Fruit fly (Drosophila melanogaster): ENCODE measurements around the gene Ugt35B1.

Ugt35B1 gene

DNA sequence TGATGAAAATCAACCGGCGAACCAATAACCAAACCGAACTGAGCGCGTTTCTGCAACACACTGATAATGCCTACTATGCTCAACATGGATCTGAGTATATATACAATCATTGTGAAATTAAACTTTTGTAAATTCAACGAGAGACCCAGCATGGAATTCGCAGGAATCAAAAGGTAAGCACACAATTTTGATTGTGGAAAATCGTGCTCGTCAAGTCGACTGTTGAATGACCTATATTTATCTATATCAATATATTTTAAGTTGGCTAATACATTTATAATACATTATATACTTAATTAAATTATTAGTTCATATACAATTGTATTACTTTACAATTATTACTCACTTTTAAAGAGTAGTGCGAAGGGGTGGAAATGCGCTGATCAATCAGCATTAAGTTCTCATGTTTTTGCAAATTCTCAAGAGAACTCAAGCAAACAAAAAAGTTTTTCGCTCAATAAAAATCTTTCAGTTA is 16.2 kb downstream of the Ugt35B1 start, which contains the start of gene Ugt302K1 (continued):
- TF ChIP-seq Vsx1 (GFP tag; optimal IDR thresholded peaks at IDR 0.05) (no peak), CG12391 (tag; optimal IDR thresholded peaks at IDR 0.05) (no peak), al (GFP tag; IDR thresholded peaks at IDR 0.05) (peak; percentile 56; the same call in 1 of the 2 replicates), Ada2b (GFP tag; IDR thresholded peaks at IDR 0.05) (peak; percentile 38; the same call in 1 of the 2 replicates), ftz-f1 (GFP tag; optimal IDR thresholded peaks at IDR 0.05) (no peak), lbe (GFP tag; optimal IDR thresholded peaks at IDR 0.05) (peak; percentile 58), pb (GFP tag; optimal IDR thresholded peaks at IDR 0.05) (no peak), CG15269 (tag; optimal IDR thresholded peaks at IDR 0.05) (no peak), Taf1 (GFP tag; IDR thresholded peaks at IDR 0.05) (peak; percentile 32; the same call in 1 of the 2 replicates), CG12659 (GFP tag; optimal IDR thresholded peaks at IDR 0.05) (no peak), CG11093 (GFP tag; IDR thresholded peaks at IDR 0.05) (no peak), Ets65A (GFP tag) (no peak), Atf3 (GFP tag; optimal IDR thresholded peaks at IDR 0.05) (no peak), so (GFP tag; IDR thresholded peaks at IDR 0.05) (no peak), CG10267 (tag; optimal IDR thresholded peaks at IDR 0.05) (no peak), chif (GFP tag; optimal IDR thresholded peaks at IDR 0.05) (no peak), vfl (GFP tag; optimal IDR thresholded peaks at IDR 0.05) (no peak), ems (GFP tag; optimal IDR thresholded peaks at IDR 0.05) (no peak), Hr39 (optimal IDR thresholded peaks at IDR 0.05) (no peak), CG8944 (GFP tag; optimal IDR thresholded peaks at IDR 0.05) (no peak), CG14710 (tag; optimal IDR thresholded peaks at IDR 0.05) (no peak), Rfx (GFP tag; IDR thresholded peaks at IDR 0.05) (no peak; the same call in 1 of the 2 replicates), HHEX (GFP tag; optimal IDR thresholded peaks at IDR 0.05) (no peak), gt (GFP tag; IDR thresholded peaks at IDR 0.05) (no peak), Dref (GFP tag; IDR thresholded peaks at IDR 0.05) (no peak), eyg (GFP tag; optimal IDR thresholded peaks at IDR 0.05) (no peak), PHDP (tag; optimal IDR thresholded peaks at IDR 0.05) (no peak), Nf-YB (GFP tag; optimal IDR thresholded peaks at IDR 0.05) (no peak), schlank (tag; optimal IDR thresholded peaks at IDR 0.05) (no peak), sc (optimal IDR thresholded peaks at IDR 0.05) (no peak), sc (GFP tag; optimal IDR thresholded peaks at IDR 0.05) (no peak), Adf1 (GFP tag; IDR thresholded peaks at IDR 0.05) (no peak), CG32767 (GFP tag; IDR thresholded peaks at IDR 0.05) (no peak; the same call in 1 of the 2 replicates), cas (GFP tag; IDR thresholded peaks at IDR 0.05) (no peak), MESR4 (GFP tag; optimal IDR thresholded peaks at IDR 0.05) (no peak), Gug (GFP tag; IDR thresholded peaks at IDR 0.05) (no peak), chm (GFP tag; IDR thresholded peaks at IDR 0.05) (no peak), Dip3 (GFP tag; optimal IDR thresholded peaks at IDR 0.05) (no peak), CG12236 (GFP tag; optimal IDR thresholded peaks at IDR 0.05) (no peak), CoRest (tag; optimal IDR thresholded peaks at IDR 0.05) (peak; percentile 2), CG13775 (GFP tag; optimal IDR thresholded peaks at IDR 0.05) (no peak), Camta (GFP tag; optimal IDR thresholded peaks at IDR 0.05) (no peak), cwo (GFP tag; optimal IDR thresholded peaks at IDR 0.05) (peak; percentile 37), dmrt99B (tag; optimal IDR thresholded peaks at IDR 0.05) (no peak), GATAe (GFP tag; conservative IDR thresholded peaks at IDR 0.05) (no peak), Hey (tag; optimal IDR thresholded peaks at IDR 0.05) (no peak), Side (GFP tag; optimal IDR thresholded peaks at IDR 0.05) (no peak), CG13624 (GFP tag; optimal IDR thresholded peaks at IDR 0.05) (no peak), CG13424 (tag; optimal IDR thresholded peaks at IDR 0.05) (no peak), CG3281 (GFP tag; optimal IDR thresholded peaks at IDR 0.05) (peak; percentile 56), Hmr (GFP tag; optimal IDR thresholded peaks at IDR 0.05) (peak; percentile 13), cad (GFP tag; optimal IDR thresholded peaks at IDR 0.05) (no peak), CG9797 (GFP tag; optimal IDR thresholded peaks at IDR 0.05) (no peak)
